Worm (Caenorhabditis elegans) whole organism, early embryonic: Measurements from ENCODE around the gene C28D4.10.

Source experiments
- F13C5.2 ChIP-seq: sonication (generic microtip); optimal IDR thresholded peaks from 2 replicates; lab custom pipeline; 2017; ENCODE audit warnings: mild to moderate bottlenecking, missing genetic modification characterization, inconsistent platforms, missing compliant biosample characterization
- aly-1 ChIP-seq: sonication (generic microtip); optimal IDR thresholded peaks from 2 replicates; lab custom pipeline; 2016; ENCODE audit warnings: missing genetic modification characterization, missing compliant biosample characterization
- pes-1 ChIP-seq: fragments of 200-800 bp; sonication (Bioruptor generic); IDR thresholded peaks from 2 replicates; pipeline ENCODE4 v1.3.6; 2022; ENCODE audit warnings: missing genetic modification reagents, missing genetic modification characterization, missing compliant biosample characterization
- tbx-11 ChIP-seq: fragments of 200-800 bp; sonication (Bioruptor generic); IDR thresholded peaks from 2 replicates; pipeline ENCODE4 v1.3.6; 2022; ENCODE audit warnings: missing genetic modification characterization, missing compliant biosample characterization

DNA sequence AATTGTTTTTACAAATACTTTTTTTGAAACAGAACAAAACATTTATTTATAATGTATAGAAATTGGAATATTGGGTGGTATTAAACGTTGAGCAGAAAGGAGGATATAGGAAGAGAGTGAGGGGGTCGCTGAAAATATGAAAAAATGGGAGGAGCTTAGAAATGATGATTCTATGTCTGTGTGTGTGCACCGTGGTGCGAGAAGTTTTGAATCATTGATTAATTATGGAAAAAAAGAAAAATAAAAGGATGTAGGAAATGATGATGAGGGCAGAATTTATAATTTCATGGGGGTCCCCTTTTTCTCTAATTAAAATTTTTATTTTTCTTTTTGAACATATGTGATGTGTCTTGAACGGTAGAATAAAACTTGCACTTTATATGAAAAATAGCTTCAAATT lies 46.4 kb downstream of the C28D4.10 start, which contains the start of gene sre-4:
- TF ChIP-seq tbx-11: no peak
- no peak for TF ChIP-seq pes-1 (GFP tag; lab: Robert Waterston, UW)
- no peak for TF ChIP-seq aly-1 (tag; lab: Kevin White, UChicago)
- TF ChIP-seq F13C5.2 (tag; lab: Kevin White, UChicago): no peak
